Fruit fly (Drosophila melanogaster) whole organism: ENCODE measurements around the gene shep.

Source experiments
- Dll ChIP-seq: fragments of >200 bp; optimal IDR thresholded peaks from 2 replicates; lab custom pipeline; 2017
- EcR ChIP-seq, 2 experiments: fragments of >200 bp; optimal IDR thresholded peaks; 2 replicates each; lab custom pipeline; 2017; ENCODE audit warnings: missing biosample characterization in 2 of 2, missing genetic modification characterization in 2 of 2, missing genetic modification reagents in 2 of 2
- psq ChIP-seq: fragments of >200 bp; optimal IDR thresholded peaks from 2 replicates; lab custom pipeline; 2017

dm6 chr3L:5131245-5131644 lies 146.5 kb downstream of the shep start, which contains the start of gene CG15212:
- TF ChIP-seq psq (lab: Kevin White, UChicago) (no peak), Dll (lab: Kevin White, UChicago) (no peak), EcR (GFP tag; optimal IDR thresholded peaks at IDR 0.05; lab: Kevin White, UChicago) (no peak)
